Worm (Caenorhabditis elegans) whole organism, midembryonic: ENCODE measurements around the gene sri-32.
"Not testable (repeated sequence)": the region's sequence is repeated elsewhere in the genome, so short reads cannot be mapped to it uniquely, and the experiment has no call there.

Source experiments
- T22C8.4 ChIP-seq: fragments of 200-800 bp; sonication (Bioruptor generic); IDR thresholded peaks from 2 replicates; pipeline ENCODE4 v1.3.6; 2022; ENCODE audit warnings: missing genetic modification characterization, missing compliant biosample characterization
- cog-1 ChIP-seq: sonication (generic microtip); optimal IDR thresholded peaks from 2 replicates; lab custom pipeline; 2016; ENCODE audit warnings: missing genetic modification characterization, missing compliant biosample characterization
- flt-1 ChIP-seq: fragments of 200-800 bp; sonication (Bioruptor generic); IDR thresholded peaks from 2 replicates; pipeline ENCODE4 v1.3.6; 2022; ENCODE audit warnings: missing genetic modification characterization, missing compliant biosample characterization
- klf-2 ChIP-seq: fragments of 200-800 bp; sonication (Bioruptor generic); conservative IDR thresholded peaks from 2 replicates; pipeline ENCODE4 v1.3.6; 2022; ENCODE audit warnings: missing genetic modification reagents, missing genetic modification characterization, missing compliant biosample characterization
- med-1 ChIP-seq: sonication (generic microtip); optimal IDR thresholded peaks from 2 replicates; lab custom pipeline; 2017; ENCODE audit warnings: missing genetic modification characterization, mild to moderate bottlenecking, missing compliant biosample characterization, antibody characterized with exemption, missing genetic modification reagents; ENCODE audit not compliant: insufficient read depth
- ref-1 ChIP-seq: fragments of 200-800 bp; sonication (Bioruptor generic); conservative IDR thresholded peaks from 2 replicates; pipeline ENCODE4 v1.3.6; 2022; ENCODE audit warnings: missing genetic modification reagents, missing genetic modification characterization, missing compliant biosample characterization
- tab-1 ChIP-seq: fragments of 200-800 bp; sonication (Bioruptor generic); IDR thresholded peaks from 2 replicates; pipeline ENCODE4 v1.3.6; 2022; ENCODE audit warnings: missing genetic modification characterization, missing compliant biosample characterization
- ztf-23 ChIP-seq: fragments of 200-800 bp; sonication (Bioruptor generic); IDR thresholded peaks from 2 replicates; pipeline ENCODE4 v1.3.6; 2022; ENCODE audit warnings: missing genetic modification reagents, missing genetic modification characterization, missing compliant biosample characterization
- ztf-29 ChIP-seq: fragments of 200-800 bp; sonication (Bioruptor generic); IDR thresholded peaks from 2 replicates; pipeline ENCODE4 v1.3.6; 2022; ENCODE audit warnings: missing genetic modification reagents, missing genetic modification characterization, missing compliant biosample characterization

Gene sri-32

DNA sequence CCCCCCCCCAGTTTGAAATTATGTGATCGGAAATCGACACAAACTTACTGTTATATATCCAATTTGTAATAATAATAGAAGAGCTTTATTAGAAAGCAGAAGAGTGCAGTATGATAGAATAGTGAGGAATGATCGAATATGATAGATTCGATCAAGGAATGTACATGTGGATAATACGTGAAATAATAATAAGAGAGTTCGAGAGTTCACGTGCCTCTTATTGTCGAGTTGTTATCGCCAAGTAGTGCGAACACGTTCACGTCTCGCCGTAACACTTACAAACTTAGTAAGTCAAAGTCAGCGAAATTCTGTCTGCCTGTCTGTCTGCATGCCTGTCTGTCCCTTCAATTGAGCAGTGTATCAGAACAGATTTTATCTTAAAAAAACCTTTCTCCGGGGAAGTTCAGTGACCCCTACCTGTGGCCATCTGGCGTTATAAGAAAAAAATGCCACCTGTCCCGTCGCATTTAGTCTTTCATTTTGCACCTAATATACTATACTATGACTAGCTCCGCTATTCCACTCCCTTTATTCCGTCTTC, 29.1 kb upstream of the sri-32 start, which contains the start of the genes Y27F2A.6 and Y27F2A.8:
Gene Y27F2A.6 (minus strand): TSS at position 101 of the 541 bp plus-strand sequence.
Gene Y27F2A.8 (plus strand): TSS at position 491 of the 541 bp plus-strand sequence.
- TF ChIP-seq klf-2 (GFP tag; lab: Robert Waterston, UW); cog-1; ztf-29 (GFP tag; lab: Robert Waterston, UW): not testable (repeated sequence)

ce11 chrII:3177663-3178062, 23.4 kb upstream of the sri-32 start, which contains the start of gene sri-40:
sri-40 (plus strand) TSS chrII:3177963.
- TF ChIP-seq cog-1; ref-1 (GFP tag; lab: Robert Waterston, UW); med-1 (GFP tag; lab: Kevin White, UChicago): not testable (repeated sequence)

ce11 chrII:3172176-3172575, 17.9 kb upstream of the sri-32 start, which contains the start of gene Y27F2A.10:
Y27F2A.10 (minus strand) TSS chrII:3172276.
- TF ChIP-seq cog-1 (no peak), klf-2 (GFP tag; lab: Robert Waterston, UW) (no peak), ref-1 (GFP tag; lab: Robert Waterston, UW) (no peak), tab-1 (GFP tag; lab: Robert Waterston, UW) (no peak), ztf-23 (GFP tag; lab: Robert Waterston, UW) (no peak)

- no peak for TF ChIP-seq tab-1 (GFP tag; lab: Robert Waterston, UW)
These were observed 15.8 kb upstream of the sri-32 start, which contains the start of gene fbxc-55 for ce11 chrII:3170089-3170488. fbxc-55 (minus strand) TSS chrII:3170189.

DNA sequence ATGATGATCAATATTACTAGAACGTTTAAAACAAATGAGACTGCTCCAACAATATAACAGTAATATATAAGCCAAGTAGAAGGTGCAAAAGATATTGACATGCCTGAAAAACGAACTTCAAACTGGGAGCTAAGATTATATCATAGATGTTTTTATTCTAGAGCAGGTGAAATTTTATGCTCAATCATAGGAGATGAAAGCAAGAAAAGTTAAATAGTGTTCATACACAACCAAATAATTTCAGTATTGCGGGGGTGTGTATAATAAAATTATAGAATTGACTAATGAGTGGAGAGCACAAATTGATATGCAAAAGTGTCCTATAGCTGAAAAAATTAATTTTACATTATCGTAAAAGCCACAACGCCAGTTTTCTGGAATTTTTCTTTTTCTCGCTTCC, 4.7 kb upstream of the sri-32 start, which contains the start of gene sri-34:
Gene sri-34 (minus strand): TSS at position 101 of the 400 bp plus-strand sequence.
- TF ChIP-seq ztf-23 (GFP tag; lab: Robert Waterston, UW) (no peak), flt-1 (no peak), tab-1 (GFP tag; lab: Robert Waterston, UW) (no peak), ref-1 (GFP tag; lab: Robert Waterston, UW) (no peak), med-1 (GFP tag; lab: Kevin White, UChicago) (no peak), cog-1 (no peak), ztf-29 (GFP tag; lab: Robert Waterston, UW) (no peak), T22C8.4 (no peak), klf-2 (GFP tag; lab: Robert Waterston, UW) (no peak)

- TF ChIP-seq ztf-29 (GFP tag; lab: Robert Waterston, UW) (no peak), ztf-23 (GFP tag; lab: Robert Waterston, UW) (no peak), T22C8.4 (no peak), flt-1 (no peak), tab-1 (GFP tag; lab: Robert Waterston, UW) (no peak), klf-2 (GFP tag; lab: Robert Waterston, UW) (no peak), cog-1 (no peak), ref-1 (GFP tag; lab: Robert Waterston, UW) (no peak), med-1 (GFP tag; lab: Kevin White, UChicago) (no peak)
These were observed 2.5 kb upstream of the sri-32 start, which contains the start of gene sri-33 for ce11 chrII:3156749-3157148. sri-33 (minus strand) TSS chrII:3156849.

ce11 chrII:3151615-3152014, 2.7 kb downstream of the sri-32 start, which contains the start of the genes T10D4.14 and T10D4.19:
T10D4.14 (minus strand) TSS chrII:3151715.
T10D4.19 (plus strand) TSS chrII:3151918.
- TF ChIP-seq cog-1 (no peak), ref-1 (GFP tag; lab: Robert Waterston, UW) (no peak), ztf-23 (GFP tag; lab: Robert Waterston, UW) (no peak), med-1 (GFP tag; lab: Kevin White, UChicago) (no peak), flt-1 (no peak), klf-2 (GFP tag; lab: Robert Waterston, UW) (no peak), tab-1 (GFP tag; lab: Robert Waterston, UW) (no peak), T22C8.4 (no peak), ztf-29 (GFP tag; lab: Robert Waterston, UW) (no peak)

DNA sequence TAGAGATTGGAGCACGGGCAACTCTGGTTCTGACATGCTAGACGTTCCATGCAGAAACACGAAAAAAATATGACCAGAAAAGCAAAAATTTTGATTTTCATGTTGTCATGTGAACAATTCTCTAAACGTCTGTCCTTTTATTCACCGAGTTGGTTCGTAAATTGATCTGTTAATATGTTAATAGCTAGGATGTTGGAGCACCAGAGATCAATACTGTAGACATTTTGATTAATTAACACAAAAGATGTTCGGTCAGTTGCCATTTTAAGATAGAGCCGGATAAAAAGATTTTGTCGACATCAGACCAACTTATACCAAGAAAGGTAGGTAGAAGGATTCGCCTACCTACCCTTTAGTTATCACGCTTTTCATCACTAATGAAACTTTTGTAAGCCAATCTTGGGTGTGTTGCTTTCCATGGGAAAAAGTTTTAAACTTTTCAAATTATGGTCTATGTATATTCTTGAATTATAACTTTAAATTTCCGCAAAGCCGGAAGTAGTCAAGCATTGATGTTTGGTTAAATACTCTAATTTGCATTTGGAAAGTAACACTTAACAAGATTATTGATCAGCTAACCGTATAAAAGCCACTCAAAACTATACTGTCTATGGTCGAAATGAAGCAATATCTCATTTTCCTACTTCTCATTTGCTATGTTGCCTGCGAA, 4.6 kb downstream of the sri-32 start, which contains the start of the genes T10D4.11 and T10D4.1:
Gene T10D4.11 (minus strand): TSS at position 101 of the 670 bp plus-strand sequence.
Gene T10D4.1 (plus strand): TSS at position 620 of the 670 bp plus-strand sequence.
- TF ChIP-seq med-1 (GFP tag; lab: Kevin White, UChicago) = no peak
- no peak for TF ChIP-seq ztf-29 (GFP tag; lab: Robert Waterston, UW)
- TF ChIP-seq ztf-23 (GFP tag; lab: Robert Waterston, UW) = no peak
- TF ChIP-seq cog-1 = no peak
- no peak for TF ChIP-seq klf-2 (GFP tag; lab: Robert Waterston, UW)
- TF ChIP-seq flt-1 = no peak
- no peak for TF ChIP-seq T22C8.4
- no peak for TF ChIP-seq ref-1 (GFP tag; lab: Robert Waterston, UW)
- no peak for TF ChIP-seq tab-1 (GFP tag; lab: Robert Waterston, UW)

ce11 chrII:3148404-3148803, 5.9 kb downstream of the sri-32 start:
- TF ChIP-seq flt-1 (no peak), ztf-29 (GFP tag; lab: Robert Waterston, UW) (no peak), ref-1 (GFP tag; lab: Robert Waterston, UW) (no peak), ztf-23 (GFP tag; lab: Robert Waterston, UW) (no peak), T22C8.4 (no peak), med-1 (GFP tag; lab: Kevin White, UChicago) (no peak), cog-1 (no peak), tab-1 (GFP tag; lab: Robert Waterston, UW) (no peak), klf-2 (GFP tag; lab: Robert Waterston, UW) (no peak)
